Fruit fly (Drosophila melanogaster) whole organism, embryonic: ENCODE data around the gene GNBP1.

ENCODE experiments used
- CG10654 ChIP-seq: fragments of 200-800 bp; sonication (Bioruptor generic); optimal IDR thresholded peaks from 2 replicates; lab custom pipeline; 2016; ENCODE audit warnings: missing biosample characterization, missing genetic modification characterization
- CG11085 ChIP-seq: fragments of 200-800 bp; sonication (Bioruptor generic); IDR thresholded peaks from 2 replicates; pipeline ENCODE4 v1.3.6; 2022; ENCODE audit warnings: missing biosample characterization, missing genetic modification characterization
- CG11093 ChIP-seq: fragments of 200-800 bp; sonication (Bioruptor generic); IDR thresholded peaks from 3 replicates; pipeline ENCODE4 v1.3.6; 2022; ENCODE audit warnings: missing biosample characterization, missing genetic modification characterization
- CG11504 ChIP-seq: fragments of 200-800 bp; sonication (Bioruptor generic); optimal IDR thresholded peaks from 3 replicates; lab custom pipeline; 2019; ENCODE audit warnings: missing biosample characterization, mild to moderate bottlenecking, missing genetic modification characterization, moderate library complexity
- CG14014 ChIP-seq: fragments of 200-800 bp; sonication (Bioruptor generic); IDR thresholded peaks from 2 replicates; pipeline ENCODE4 v1.3.6; 2022; ENCODE audit warnings: missing biosample characterization, missing genetic modification characterization
- CG14441 ChIP-seq: fragments of 200-800 bp; sonication (Bioruptor generic); IDR thresholded peaks from 2 replicates; pipeline ENCODE4 v1.3.6; 2022; ENCODE audit warnings: missing biosample characterization, missing genetic modification characterization
- CG1529 ChIP-seq: fragments of 200-800 bp; sonication (Bioruptor generic); optimal IDR thresholded peaks from 3 replicates; lab custom pipeline; 2018; ENCODE audit warnings: missing biosample characterization, missing genetic modification characterization
- CG2199 ChIP-seq: fragments of 200-800 bp; sonication (Bioruptor generic); IDR thresholded peaks from 3 replicates; pipeline ENCODE4 v1.3.6; 2022; ENCODE audit warnings: missing biosample characterization, missing genetic modification characterization
- CG30020 ChIP-seq: fragments of 200-800 bp; optimal IDR thresholded peaks from 2 replicates; lab custom pipeline; 2019; ENCODE audit warnings: missing biosample characterization, mild to moderate bottlenecking, missing genetic modification characterization, moderate library complexity
- CG32772 ChIP-seq: fragments of 200-800 bp; sonication (Bioruptor generic); IDR thresholded peaks from 2 replicates; pipeline ENCODE4 v1.3.6; 2022; ENCODE audit warnings: missing biosample characterization, missing genetic modification characterization
- CG5180 ChIP-seq: fragments of 200-800 bp; sonication (Bioruptor generic); optimal IDR thresholded peaks from 3 replicates; lab custom pipeline; 2017; ENCODE audit warnings: missing biosample characterization, missing genetic modification characterization, mild to moderate bottlenecking, moderate library complexity, missing genetic modification reagents
- CG6791 ChIP-seq: fragments of 200-800 bp; sonication (Bioruptor generic); IDR thresholded peaks from 3 replicates; pipeline ENCODE4 v1.3.6; 2022; ENCODE audit warnings: missing biosample characterization, missing genetic modification characterization; ENCODE audit not compliant: partially characterized antibody
- CG7786 ChIP-seq: fragments of 200-800 bp; sonication (Bioruptor generic); optimal IDR thresholded peaks from 2 replicates; lab custom pipeline; 2016; ENCODE audit warnings: missing biosample characterization, missing genetic modification characterization
- CG8388 ChIP-seq: fragments of 200-800 bp; sonication (Bioruptor generic); optimal IDR thresholded peaks from 2 replicates; lab custom pipeline; 2019; ENCODE audit warnings: missing biosample characterization, mild to moderate bottlenecking, missing genetic modification characterization, moderate library complexity
- CG9932 ChIP-seq: fragments of 200-800 bp; sonication (Bioruptor generic); IDR thresholded peaks from 2 replicates; pipeline ENCODE4 v1.3.6; 2022; ENCODE audit warnings: missing biosample characterization, missing genetic modification characterization
- Camta ChIP-seq: fragments of 200-800 bp; sonication (Bioruptor generic); optimal IDR thresholded peaks from 2 replicates; lab custom pipeline; 2016; ENCODE audit warnings: missing biosample characterization, missing genetic modification characterization
- D19A ChIP-seq: fragments of 200-800 bp; optimal IDR thresholded peaks from 3 replicates; lab custom pipeline; 2019; ENCODE audit warnings: missing biosample characterization, mild to moderate bottlenecking, missing genetic modification characterization, moderate library complexity
- Dll ChIP-seq: fragments of 200-800 bp; sonication (Bioruptor generic); IDR thresholded peaks from 4 replicates; pipeline ENCODE4 v1.3.6; 2022; ENCODE audit warnings: missing biosample characterization, missing genetic modification characterization; ENCODE audit not compliant: partially characterized antibody
- Meics ChIP-seq: fragments of 200-800 bp; sonication (Bioruptor generic); optimal IDR thresholded peaks from 2 replicates; lab custom pipeline; 2017; ENCODE audit warnings: missing biosample characterization, mild to moderate bottlenecking, missing genetic modification characterization
- Nf-YB ChIP-seq: fragments of 200-800 bp; sonication (Bioruptor generic); optimal IDR thresholded peaks from 3 replicates; lab custom pipeline; 2019; ENCODE audit warnings: missing biosample characterization, mild to moderate bottlenecking, missing genetic modification characterization, moderate library complexity
- Pdp1 ChIP-seq, 2 experiments: fragments of 200-800 bp; sonication (Bioruptor generic); optimal IDR thresholded peaks; 3 replicates each; lab custom pipeline; 2016; ENCODE audit warnings: missing biosample characterization in 2 of 2, missing genetic modification characterization in 2 of 2, mild to moderate bottlenecking in 1 of 2, moderate library complexity in 1 of 2
- Vsx1 ChIP-seq: fragments of 200-800 bp; sonication (Bioruptor generic); optimal IDR thresholded peaks from 2 replicates; lab custom pipeline; 2017; ENCODE audit warnings: missing biosample characterization, mild to moderate bottlenecking, missing genetic modification characterization, missing genetic modification reagents
- cg ChIP-seq: fragments of 200-800 bp; sonication (Bioruptor generic); optimal IDR thresholded peaks from 3 replicates; lab custom pipeline; 2019; ENCODE audit warnings: missing biosample characterization, mild to moderate bottlenecking, missing genetic modification characterization, moderate library complexity
- croc ChIP-seq: fragments of 200-800 bp; sonication (Bioruptor generic); conservative IDR thresholded peaks from 3 replicates; pipeline ENCODE4 v1.3.6; 2022; ENCODE audit warnings: missing biosample characterization, missing genetic modification characterization
- da ChIP-seq: fragments of 200-800 bp; sonication (Bioruptor generic); optimal IDR thresholded peaks from 2 replicates; lab custom pipeline; 2016; ENCODE audit warnings: missing biosample characterization, missing genetic modification characterization
- dmrt11E ChIP-seq: fragments of 200-800 bp; sonication (Bioruptor generic); optimal IDR thresholded peaks from 3 replicates; lab custom pipeline; 2018; ENCODE audit warnings: missing biosample characterization, mild to moderate bottlenecking, missing genetic modification characterization, moderate library complexity
- dysf ChIP-seq: fragments of 200-800 bp; sonication (Bioruptor generic); IDR thresholded peaks from 3 replicates; pipeline ENCODE4 v1.3.6; 2022; ENCODE audit warnings: missing biosample characterization, missing genetic modification characterization
- en ChIP-seq: fragments of 200-800 bp; sonication (Bioruptor generic); optimal IDR thresholded peaks from 2 replicates; lab custom pipeline; 2016; ENCODE audit warnings: missing biosample characterization, missing genetic modification characterization
- gcm ChIP-seq: fragments of 200-800 bp; sonication (Bioruptor generic); optimal IDR thresholded peaks from 2 replicates; lab custom pipeline; 2019; ENCODE audit warnings: missing biosample characterization, mild to moderate bottlenecking, missing genetic modification characterization, moderate library complexity
- hbn ChIP-seq: fragments of 200-800 bp; sonication (Bioruptor generic); IDR thresholded peaks from 2 replicates; pipeline ENCODE4 v1.3.6; 2022; ENCODE audit warnings: missing biosample characterization, missing genetic modification characterization; ENCODE audit not compliant: partially characterized antibody
- kah ChIP-seq: fragments of 200-800 bp; sonication (Bioruptor generic); optimal IDR thresholded peaks from 2 replicates; lab custom pipeline; 2018; ENCODE audit warnings: missing biosample characterization, mild to moderate bottlenecking, missing genetic modification characterization
- kni ChIP-seq: fragments of 200-800 bp; sonication (Bioruptor generic); optimal IDR thresholded peaks from 3 replicates; lab custom pipeline; 2017; ENCODE audit warnings: mild to moderate bottlenecking, missing biosample characterization, missing genetic modification reagents, missing genetic modification characterization
- knrl ChIP-seq: fragments of 200-800 bp; sonication (Bioruptor generic); IDR thresholded peaks from 3 replicates; pipeline ENCODE4 v1.3.6; 2022; ENCODE audit warnings: missing biosample characterization, missing genetic modification characterization; ENCODE audit not compliant: partially characterized antibody
- lov ChIP-seq, 2 experiments: fragments of 200-800 bp in 1 of 2; fragments of >200 bp in 1 of 2; sonication (Bioruptor generic) in 1 of 2; IDR thresholded peaks in 1 of 2; optimal IDR thresholded peaks in 1 of 2; 2 replicates in 1 of 2; 3 replicates in 1 of 2; pipeline versions ENCODE4 v1.3.6 to Lab custom; 2017 to 2022; ENCODE audit warnings: missing biosample characterization in 1 of 2, missing genetic modification characterization in 1 of 2
- nerfin-1 ChIP-seq: fragments of 200-800 bp; sonication (Bioruptor generic); optimal IDR thresholded peaks from 3 replicates; lab custom pipeline; 2019; ENCODE audit warnings: missing biosample characterization, mild to moderate bottlenecking, missing genetic modification characterization, moderate library complexity
- pfk ChIP-seq: fragments of 200-800 bp; sonication (Bioruptor generic); optimal IDR thresholded peaks from 2 replicates; lab custom pipeline; 2018; ENCODE audit warnings: missing biosample characterization, mild to moderate bottlenecking, missing genetic modification characterization, moderate library complexity
- pros ChIP-seq: fragments of 200-800 bp; sonication (Bioruptor generic); optimal IDR thresholded peaks from 3 replicates; lab custom pipeline; 2019; ENCODE audit warnings: missing biosample characterization, mild to moderate bottlenecking, missing genetic modification characterization, moderate library complexity
- scrt ChIP-seq: fragments of 200-800 bp; sonication (Bioruptor generic); optimal IDR thresholded peaks from 2 replicates; lab custom pipeline; 2018; ENCODE audit warnings: missing biosample characterization, mild to moderate bottlenecking, missing genetic modification characterization, moderate library complexity
- slbo ChIP-seq: fragments of 200-800 bp; sonication (Bioruptor generic); IDR thresholded peaks from 2 replicates; pipeline ENCODE4 v1.3.6; 2022; ENCODE audit warnings: missing biosample characterization, missing genetic modification characterization
- sna ChIP-seq: fragments of 200-800 bp; sonication (Bioruptor generic); IDR thresholded peaks from 2 replicates; pipeline ENCODE4 v1.3.6; 2022; ENCODE audit warnings: missing biosample characterization, missing genetic modification characterization; ENCODE audit not compliant: partially characterized antibody
- sqz ChIP-seq: fragments of 200-800 bp; sonication (Bioruptor generic); optimal IDR thresholded peaks from 3 replicates; lab custom pipeline; 2018; ENCODE audit warnings: missing biosample characterization, mild to moderate bottlenecking, missing genetic modification characterization
- ttk ChIP-seq: fragments of 200-800 bp; sonication (Bioruptor generic); IDR thresholded peaks from 2 replicates; pipeline ENCODE4 v2.1.2; 2022; ENCODE audit warnings: missing biosample characterization, missing genetic modification characterization
- zen2 ChIP-seq: fragments of 200-800 bp; sonication (Bioruptor generic); IDR thresholded peaks from 3 replicates; pipeline ENCODE4 v1.3.6; 2022; ENCODE audit warnings: missing biosample characterization, missing genetic modification characterization; ENCODE audit not compliant: partially characterized antibody

GNBP1 gene

dm6 chr3L:18626451-18627079, 49.0 kb upstream of the GNBP1 start (continued):
- TF ChIP-seq sna (GFP tag; lab: Robert Waterston, UW) (no peak), knrl (GFP tag; lab: Robert Waterston, UW) (no peak), cg (GFP tag; lab: Kevin White, UChicago) (no peak), CG11085 (GFP tag; lab: Robert Waterston, UW) (no peak), Meics (no peak), croc (no peak), Nf-YB (GFP tag; lab: Kevin White, UChicago) (no peak), CG14014 (GFP tag; lab: Robert Waterston, UW) (0 out of 2 replicates have a peak, but pooled peaks have one; percentile 23), Camta (GFP tag; lab: Kevin White, UChicago) (no peak), zen2 (GFP tag; lab: Robert Waterston, UW) (no peak)

- TF ChIP-seq CG9932 (GFP tag; lab: Robert Waterston, UW) (0 out of 2 replicates have a peak, but pooled peaks have one; percentile 8), CG11093 (GFP tag; lab: Robert Waterston, UW) (0 out of 3 replicates have a peak, but pooled peaks have one; percentile 31), CG1529 (GFP tag; lab: Kevin White, UChicago) (no peak), pros (GFP tag; lab: Kevin White, UChicago) (peak; percentile 52), CG5180 (GFP tag; lab: Kevin White, UChicago) (peak; percentile 88), CG7786 (GFP tag; lab: Kevin White, UChicago) (no peak), ttk (GFP tag; lab: Robert Waterston, UW) (0 out of 2 replicates have a peak, but pooled peaks have one; percentile 31), CG2199 (GFP tag; lab: Robert Waterston, UW) (peak; percentile 86; the same call in 2 of the 3 replicates), sqz (GFP tag; lab: Kevin White, UChicago) (peak; percentile 64), dmrt11E (tag; lab: Kevin White, UChicago) (no peak), CG11504 (tag; lab: Kevin White, UChicago) (peak; percentile 88), CG30020 (tag; lab: Kevin White, UChicago) (no peak), Dll (GFP tag; lab: Robert Waterston, UW) (0 out of 4 replicates have a peak, but pooled peaks have one; percentile 27), kah (peak; percentile 36), CG6791 (GFP tag; lab: Robert Waterston, UW) (peak; percentile 12; the same call in 1 of the 3 replicates), slbo (peak; percentile 13; the same call in 1 of the 2 replicates), kni (GFP tag; lab: Kevin White, UChicago) (peak; percentile 50), pfk (no peak), lov (optimal IDR thresholded peaks at IDR 0.05; lab: Kevin White, UChicago) (no peak), lov (GFP tag; IDR thresholded peaks at IDR 0.05; lab: Robert Waterston, UW) (0 out of 3 replicates have a peak, but pooled peaks have one; percentile 30), Vsx1 (GFP tag; lab: Kevin White, UChicago) (no peak), nerfin-1 (no peak), gcm (GFP tag; lab: Kevin White, UChicago) (peak; percentile 7), D19A (peak; percentile 41), sna (GFP tag; lab: Robert Waterston, UW) (0 out of 2 replicates have a peak, but pooled peaks have one; percentile 39), Pdp1 (GFP tag; optimal IDR thresholded peaks at IDR 0.05; lab: Kevin White, UChicago) (peak in 1 of 2 experiments; percentile 6), dysf (GFP tag; lab: Robert Waterston, UW) (0 out of 3 replicates have a peak, but pooled peaks have one; percentile 5), CG10654 (GFP tag; lab: Kevin White, UChicago) (no peak), CG32772 (GFP tag; lab: Robert Waterston, UW) (no peak), CG14441 (GFP tag; lab: Robert Waterston, UW) (0 out of 2 replicates have a peak, but pooled peaks have one; percentile 12), da (GFP tag; lab: Kevin White, UChicago) (no peak), hbn (GFP tag; lab: Robert Waterston, UW) (0 out of 2 replicates have a peak, but pooled peaks have one; percentile 14), en (no peak), scrt (peak; percentile 49), CG8388 (GFP tag; lab: Kevin White, UChicago) (peak; percentile 10)
Measured at dm6 chr3L:18627657-18628455, 47.7 kb upstream of the GNBP1 start.
